Worm (Caenorhabditis elegans): ENCODE data around the gene Y11D7A.3.

ce11 chrIV:9212121-9212520 is 20.8 kb upstream of the Y11D7A.3 start, which contains the start of gene C46C2.6:
- TF ChIP-seq elt-3 (tag; optimal IDR thresholded peaks at IDR 0.05) (no peak), ztf-11 (tag; optimal IDR thresholded peaks at IDR 0.05) (no peak), C34F6.9 (tag; optimal IDR thresholded peaks at IDR 0.05) (no peak), egl-27 (tag; optimal IDR thresholded peaks at IDR 0.05) (no peak), skn-1 (tag; optimal IDR thresholded peaks at IDR 0.05) (no peak), R02D3.7 (tag; optimal IDR thresholded peaks at IDR 0.05) (no peak), ama-1 (optimal IDR thresholded peaks at IDR 0.05) (no peak), lin-13 (GFP tag; optimal IDR thresholded peaks at IDR 0.05) (no peak), mab-5 (tag; optimal IDR thresholded peaks at IDR 0.05) (no peak), ztf-4 (tag; optimal IDR thresholded peaks at IDR 0.05) (peak; percentile 10)

Data from whole organism, L2 larva.